Worm (Caenorhabditis elegans): ENCODE data around the gene mib-1.

The mib-1 gene

ce11 chrIII:11290554-11290953 is at the start of gene mib-1, which contains the start of the genes gly-9 and smc-3 (continued):
- no peak for TF ChIP-seq dmd-4 (tag; optimal IDR thresholded peaks at IDR 0.05; ENCODE audit: borderline replicate concordance)
- TF ChIP-seq tbx-2 (tag; optimal IDR thresholded peaks at IDR 0.05): peak; percentile 87
- TF ChIP-seq hlh-30 (tag; optimal IDR thresholded peaks at IDR 0.05; ENCODE audit: insufficient read depth): no peak
- no peak for TF ChIP-seq hlh-13 (GFP tag; optimal IDR thresholded peaks at IDR 0.05)
- no peak for TF ChIP-seq sox-2 (GFP tag; IDR thresholded peaks at IDR 0.05)
- peak; percentile 82 for TF ChIP-seq ref-2 (tag; optimal IDR thresholded peaks at IDR 0.05)
- peak; percentile 53 for TF ChIP-seq fkh-6 (tag; optimal IDR thresholded peaks at IDR 0.05)
- no peak for TF ChIP-seq che-1 (tag; optimal IDR thresholded peaks at IDR 0.05)
- no peak for TF ChIP-seq pha-2 (tag; optimal IDR thresholded peaks at IDR 0.05)
- peak; percentile 88 for TF ChIP-seq ets-4 (tag; optimal IDR thresholded peaks at IDR 0.05)
- TF ChIP-seq fkh-10 (GFP tag; optimal IDR thresholded peaks at IDR 0.05): no peak
- no peak for TF ChIP-seq gmeb-2 (tag; optimal IDR thresholded peaks at IDR 0.05)
- TF ChIP-seq ceh-31 (tag; optimal IDR thresholded peaks at IDR 0.05): peak; percentile 96
- no peak for TF ChIP-seq ceh-48 (tag; optimal IDR thresholded peaks at IDR 0.05)
- TF ChIP-seq unc-42 (tag; optimal IDR thresholded peaks at IDR 0.05): peak; percentile 35
- peak; percentile 50 for TF ChIP-seq hlh-15 (tag; optimal IDR thresholded peaks at IDR 0.05)

- TF ChIP-seq ahr-1 (tag; optimal IDR thresholded peaks at IDR 0.05): no peak
- TF ChIP-seq nfya-1 (tag; optimal IDR thresholded peaks at IDR 0.05): peak; percentile 71
Observed at ce11 chrIII:11337627-11338026, 47.2 kb upstream of the mib-1 start.

- TF ChIP-seq ama-1 (optimal IDR thresholded peaks at IDR 0.05): no peak
- TF ChIP-seq tbx-2 (tag; optimal IDR thresholded peaks at IDR 0.05): no peak
Observed at ce11 chrIII:11336072-11336471, 45.6 kb upstream of the mib-1 start.

ce11 chrIII:11334346-11334745 is 43.9 kb upstream of the mib-1 start:
- TF ChIP-seq ets-4 (tag; optimal IDR thresholded peaks at IDR 0.05) (no peak), hlh-13 (GFP tag; optimal IDR thresholded peaks at IDR 0.05) (no peak), unc-42 (tag; optimal IDR thresholded peaks at IDR 0.05) (peak; percentile 48), ceh-31 (tag; optimal IDR thresholded peaks at IDR 0.05) (peak; percentile 24), K09A11.1 (tag; optimal IDR thresholded peaks at IDR 0.05; ENCODE audit: insufficient read depth) (no peak), ceh-18 (tag; optimal IDR thresholded peaks at IDR 0.05) (peak; percentile 28), ama-1 (optimal IDR thresholded peaks at IDR 0.05) (no peak), ref-2 (tag; optimal IDR thresholded peaks at IDR 0.05) (peak; percentile 40), hlh-30 (tag; optimal IDR thresholded peaks at IDR 0.05; ENCODE audit: insufficient read depth) (no peak)

- TF ChIP-seq dmd-4 (tag; optimal IDR thresholded peaks at IDR 0.05; ENCODE audit: borderline replicate concordance) (no peak), ets-4 (tag; optimal IDR thresholded peaks at IDR 0.05) (no peak), ceh-14 (tag; optimal IDR thresholded peaks at IDR 0.05) (no peak), unc-42 (tag; optimal IDR thresholded peaks at IDR 0.05) (peak; percentile 85)
Observed at ce11 chrIII:11333032-11333732, 42.7 kb upstream of the mib-1 start, which contains the start of gene T28D6.5. T28D6.5 (plus strand) TSS chrIII:11333682.

ce11 chrIII:11332306-11332705 is 41.8 kb upstream of the mib-1 start:
- no peak for TF ChIP-seq ceh-34 (tag; optimal IDR thresholded peaks at IDR 0.05)
- TF ChIP-seq ceh-24 (tag; optimal IDR thresholded peaks at IDR 0.05): no peak
- TF ChIP-seq pat-9 (tag; optimal IDR thresholded peaks at IDR 0.05): no peak
- TF ChIP-seq odd-2 (tag; optimal IDR thresholded peaks at IDR 0.05): no peak
- TF ChIP-seq ceh-31 (tag; optimal IDR thresholded peaks at IDR 0.05): no peak

- TF ChIP-seq pros-1 (tag; optimal IDR thresholded peaks at IDR 0.05) (no peak), nhr-232 (tag; optimal IDR thresholded peaks at IDR 0.05) (no peak), sdc-2 (tag; optimal IDR thresholded peaks at IDR 0.05) (no peak), pha-4 (tag; optimal IDR thresholded peaks at IDR 0.05) (no peak), hlh-8 (tag; optimal IDR thresholded peaks at IDR 0.05) (no peak), C08G9.2 (tag; optimal IDR thresholded peaks at IDR 0.05) (no peak), sox-4 (tag; optimal IDR thresholded peaks at IDR 0.05) (no peak), ceh-19 (GFP tag; optimal IDR thresholded peaks at IDR 0.05) (no peak), K02D7.2 (tag; optimal IDR thresholded peaks at IDR 0.05) (no peak), pqm-1 (tag; optimal IDR thresholded peaks at IDR 0.05) (no peak), ama-1 (optimal IDR thresholded peaks at IDR 0.05) (no peak), eyg-1 (tag; optimal IDR thresholded peaks at IDR 0.05) (no peak), ttx-3 (tag; optimal IDR thresholded peaks at IDR 0.05) (no peak), npax-4 (tag; optimal IDR thresholded peaks at IDR 0.05) (no peak), elt-2 (tag; optimal IDR thresholded peaks at IDR 0.05) (no peak)
Observed at ce11 chrIII:11324093-11324492, 33.6 kb upstream of the mib-1 start.
